Fruit fly (Drosophila melanogaster): ENCODE data around the gene Pcp.

DNA sequence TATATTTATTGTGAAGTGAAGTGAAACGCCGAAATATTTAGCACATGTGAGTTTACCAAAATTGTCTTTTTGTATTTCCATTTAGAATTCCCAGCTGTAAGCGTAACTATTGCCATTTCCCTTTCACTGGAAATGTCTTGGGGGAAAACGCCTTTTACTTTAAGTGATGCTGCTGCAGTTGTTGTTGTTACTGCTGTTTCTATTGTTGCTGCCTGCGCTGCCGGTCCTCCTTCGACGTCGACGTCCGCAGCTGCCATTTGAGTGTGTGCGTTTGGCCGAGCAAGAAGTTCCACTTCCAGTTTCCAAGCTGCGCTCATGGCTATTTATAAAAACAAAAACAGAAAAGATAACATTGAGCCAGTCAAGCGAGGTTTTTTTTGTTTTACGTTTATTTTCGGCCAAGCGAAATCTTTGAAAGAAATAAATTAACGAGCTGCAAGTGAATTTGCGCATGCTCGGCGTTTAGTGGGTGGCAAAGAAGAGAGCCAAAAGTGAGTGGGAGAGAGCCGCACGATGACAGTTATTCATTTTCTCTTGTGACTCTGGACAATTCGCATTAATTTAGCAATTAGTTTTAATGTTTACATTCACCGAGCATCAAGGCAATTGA is 28.3 kb downstream of the Pcp start:
- TF ChIP-seq dac (GFP tag; optimal IDR thresholded peaks at IDR 0.05) = no peak
- TF ChIP-seq vri (GFP tag; optimal IDR thresholded peaks at IDR 0.05) = no peak
- TF ChIP-seq CG16779 (tag; optimal IDR thresholded peaks at IDR 0.05) = no peak
- TF ChIP-seq net (GFP tag; optimal IDR thresholded peaks at IDR 0.05) = no peak
- no peak for TF ChIP-seq Sox102F (GFP tag; optimal IDR thresholded peaks at IDR 0.05)
- no peak for TF ChIP-seq CG6854 (GFP tag; optimal IDR thresholded peaks at IDR 0.05)
- peak; percentile 33 for TF ChIP-seq CG6276 (GFP tag; optimal IDR thresholded peaks at IDR 0.05)
